Fruit fly (Drosophila melanogaster): ENCODE results near the gene pyx.

The pyx gene

DNA sequence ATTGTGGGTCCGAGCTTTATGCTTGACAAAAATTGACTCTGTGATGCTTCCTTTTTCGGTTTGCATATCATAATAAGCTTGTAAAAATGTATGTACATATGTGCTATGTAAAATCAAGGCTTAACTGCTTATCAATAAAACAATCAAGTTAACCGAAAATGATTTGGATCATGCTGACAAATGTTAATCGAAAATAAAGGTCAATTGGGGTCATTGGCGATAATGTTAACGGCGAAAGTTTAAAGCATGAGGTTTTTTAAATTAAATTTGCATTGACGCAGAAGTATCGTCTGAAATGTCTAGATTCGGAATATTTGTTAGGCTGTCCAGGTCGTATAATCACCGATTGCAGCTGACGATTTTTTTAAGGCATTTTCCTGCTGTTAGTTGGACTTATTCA lies 6.5 kb downstream of the pyx start, which contains the start of gene Kaz1-ORFB:
Gene Kaz1-ORFB (plus strand): TSS at position 301 of the 400 bp plus-strand sequence.
- TF ChIP-seq HLH106 (tag; optimal IDR thresholded peaks at IDR 0.05) = no peak

DNA sequence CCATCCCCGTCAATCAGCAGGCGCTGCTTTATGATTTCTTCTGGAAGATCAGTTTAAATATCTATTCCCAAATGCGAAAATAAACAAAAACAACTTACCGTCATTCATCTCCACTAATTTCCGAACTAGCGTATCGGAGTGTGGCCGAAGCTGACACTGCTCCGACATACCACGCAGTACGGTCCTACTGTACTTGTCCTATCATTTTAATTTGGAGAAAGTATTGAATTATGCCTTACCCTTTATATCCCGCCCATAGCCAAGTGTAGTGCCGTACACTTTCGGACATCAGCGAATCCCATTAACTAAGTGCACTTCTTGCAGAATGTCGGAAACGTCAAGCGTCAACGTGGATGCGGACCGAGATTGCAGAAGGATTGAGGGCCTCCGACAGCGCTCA lies 10.3 kb downstream of the pyx start, which contains the start of the genes thoc7 and Dis3l2:
Gene thoc7 (minus strand): TSS at position 168 of the 400 bp plus-strand sequence.
Gene Dis3l2 (plus strand): TSS at position 190 of the 400 bp plus-strand sequence.
- TF ChIP-seq tai (GFP tag; optimal IDR thresholded peaks at IDR 0.05) (no peak), sage (GFP tag; optimal IDR thresholded peaks at IDR 0.05) (no peak), sv (GFP tag; optimal IDR thresholded peaks at IDR 0.05) (no peak), Jra (GFP tag; optimal IDR thresholded peaks at IDR 0.05) (no peak), jim (GFP tag; optimal IDR thresholded peaks at IDR 0.05) (no peak), br (GFP tag; optimal IDR thresholded peaks at IDR 0.05) (no peak), h (GFP tag; optimal IDR thresholded peaks at IDR 0.05) (no peak), foxo (GFP tag; optimal IDR thresholded peaks at IDR 0.05) (no peak)

DNA sequence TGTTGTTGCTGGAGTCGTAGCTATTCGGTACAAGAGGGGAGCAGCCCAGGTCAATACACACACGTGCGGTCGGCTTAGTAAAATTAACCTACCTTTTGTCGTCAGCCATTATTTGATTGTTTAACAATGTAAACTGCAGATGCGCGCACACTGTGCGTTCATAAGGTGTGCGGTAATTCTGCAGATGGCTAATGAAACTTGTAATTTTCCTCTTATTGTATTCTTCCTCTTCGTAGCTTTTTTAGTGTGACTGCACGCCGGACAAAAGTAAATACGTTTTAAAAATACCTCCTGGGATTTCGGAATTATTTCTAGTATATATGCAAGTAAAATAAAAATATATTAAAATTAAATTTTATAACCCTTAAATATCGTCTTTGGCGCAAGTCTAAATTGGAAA lies 11.7 kb downstream of the pyx start, which contains the start of gene Prp4k:
Gene Prp4k (minus strand): TSS at position 258 of the 400 bp plus-strand sequence.
- TF ChIP-seq sage (GFP tag; optimal IDR thresholded peaks at IDR 0.05) (no peak), rgr (GFP tag; optimal IDR thresholded peaks at IDR 0.05) (no peak), dsf (GFP tag; optimal IDR thresholded peaks at IDR 0.05; ENCODE audit: borderline replicate concordance) (no peak), psq (GFP tag; optimal IDR thresholded peaks at IDR 0.05) (peak; percentile 21), Rel (GFP tag; optimal IDR thresholded peaks at IDR 0.05) (no peak), Rel (tag; optimal IDR thresholded peaks at IDR 0.05) (peak; percentile 30), dmrt93B (GFP tag; optimal IDR thresholded peaks at IDR 0.05) (no peak)

DNA sequence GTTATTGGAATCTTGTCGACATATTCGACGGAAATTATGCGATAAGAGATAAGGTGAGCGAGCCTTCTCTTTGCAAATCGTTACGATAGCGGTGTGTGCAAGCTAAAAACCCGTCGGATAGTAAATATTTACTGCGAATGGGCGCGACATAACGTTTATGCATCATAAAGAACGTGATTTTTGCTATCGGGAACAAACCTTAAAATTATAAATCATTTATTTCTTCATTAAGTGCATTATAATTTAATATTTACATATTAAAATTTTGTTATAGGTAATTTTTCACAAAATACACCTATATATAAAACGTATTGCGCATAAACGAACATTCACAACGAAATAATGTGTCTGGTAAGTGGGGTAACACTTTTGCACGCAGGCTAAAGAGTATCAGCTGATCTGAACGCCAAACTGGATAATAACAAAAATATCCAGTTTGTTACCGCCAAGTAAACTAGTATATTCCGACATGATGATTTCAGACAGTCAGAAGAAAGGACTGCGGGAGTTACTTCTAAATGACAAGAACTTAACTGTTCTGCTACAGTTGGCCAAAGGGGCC lies 17.1 kb downstream of the pyx start, which contains the start of the genes Gk1 and CG13876:
Gene Gk1 (minus strand): TSS at position 122 of the 562 bp plus-strand sequence.
Gene CG13876 (plus strand): TSS at position 412 of the 562 bp plus-strand sequence.
- TF ChIP-seq usp (GFP tag; optimal IDR thresholded peaks at IDR 0.05) = no peak
- TF ChIP-seq psq (GFP tag; optimal IDR thresholded peaks at IDR 0.05) = peak; percentile 91
- TF ChIP-seq Rel (GFP tag; optimal IDR thresholded peaks at IDR 0.05) = peak; percentile 76
- TF ChIP-seq Rel (tag; optimal IDR thresholded peaks at IDR 0.05) = peak; percentile 90
- no peak for TF ChIP-seq tai (GFP tag; optimal IDR thresholded peaks at IDR 0.05)
- TF ChIP-seq Mio (GFP tag; optimal IDR thresholded peaks at IDR 0.05) = no peak
- TF ChIP-seq OdsH (GFP tag; optimal IDR thresholded peaks at IDR 0.05) = peak; percentile 96
- TF ChIP-seq lola (GFP tag; optimal IDR thresholded peaks at IDR 0.05) = no peak
- no peak for TF ChIP-seq dl (GFP tag; optimal IDR thresholded peaks at IDR 0.05; ENCODE audit: insufficient read depth in 1 of 2, partially characterized antibody in 2 of 2)
- TF ChIP-seq CG32264 (GFP tag; optimal IDR thresholded peaks at IDR 0.05) = peak; percentile 52
- TF ChIP-seq woc (GFP tag; optimal IDR thresholded peaks at IDR 0.05) = no peak
- TF ChIP-seq foxo (GFP tag; optimal IDR thresholded peaks at IDR 0.05) = peak in 1 of 2 experiments; percentile 97
- peak; percentile 77 for TF ChIP-seq Jra (GFP tag; optimal IDR thresholded peaks at IDR 0.05)
- no peak for TF ChIP-seq jim (GFP tag; optimal IDR thresholded peaks at IDR 0.05)
- TF ChIP-seq ey (GFP tag; optimal IDR thresholded peaks at IDR 0.05) = peak; percentile 84
- peak; percentile 97 for TF ChIP-seq rgr (GFP tag; optimal IDR thresholded peaks at IDR 0.05)
- TF ChIP-seq brk (GFP tag; optimal IDR thresholded peaks at IDR 0.05) = no peak
- no peak for TF ChIP-seq Dfd (GFP tag; optimal IDR thresholded peaks at IDR 0.05)
- peak; percentile 73 for TF ChIP-seq sv (GFP tag; optimal IDR thresholded peaks at IDR 0.05)
- peak; percentile 6 for TF ChIP-seq Myc (optimal IDR thresholded peaks at IDR 0.05)
- TF ChIP-seq HLH106 (tag; optimal IDR thresholded peaks at IDR 0.05) = peak; percentile 98
- peak; percentile 81 for TF ChIP-seq Hnf4 (GFP tag; optimal IDR thresholded peaks at IDR 0.05)
- peak; percentile 95 for TF ChIP-seq fru (GFP tag; optimal IDR thresholded peaks at IDR 0.05)
- TF ChIP-seq h (GFP tag; optimal IDR thresholded peaks at IDR 0.05) = peak; percentile 94
- TF ChIP-seq N (GFP tag; optimal IDR thresholded peaks at IDR 0.05) = no peak
- peak; percentile 51 for TF ChIP-seq dsf (GFP tag; optimal IDR thresholded peaks at IDR 0.05; ENCODE audit: borderline replicate concordance)
- peak; percentile 94 for TF ChIP-seq CG9705 (GFP tag; optimal IDR thresholded peaks at IDR 0.05)
- peak; percentile 21 for TF ChIP-seq Hr83 (GFP tag; optimal IDR thresholded peaks at IDR 0.05; ENCODE audit: poor library complexity, severe bottlenecking)
- no peak for TF ChIP-seq Dif (GFP tag; optimal IDR thresholded peaks at IDR 0.05; ENCODE audit: partially characterized antibody)
- peak; percentile 98 for TF ChIP-seq Sp1 (GFP tag; optimal IDR thresholded peaks at IDR 0.05)
